Fruit fly (Drosophila melanogaster): Measurements from ENCODE around the gene CG7246.

The CG7246 gene

DNA sequence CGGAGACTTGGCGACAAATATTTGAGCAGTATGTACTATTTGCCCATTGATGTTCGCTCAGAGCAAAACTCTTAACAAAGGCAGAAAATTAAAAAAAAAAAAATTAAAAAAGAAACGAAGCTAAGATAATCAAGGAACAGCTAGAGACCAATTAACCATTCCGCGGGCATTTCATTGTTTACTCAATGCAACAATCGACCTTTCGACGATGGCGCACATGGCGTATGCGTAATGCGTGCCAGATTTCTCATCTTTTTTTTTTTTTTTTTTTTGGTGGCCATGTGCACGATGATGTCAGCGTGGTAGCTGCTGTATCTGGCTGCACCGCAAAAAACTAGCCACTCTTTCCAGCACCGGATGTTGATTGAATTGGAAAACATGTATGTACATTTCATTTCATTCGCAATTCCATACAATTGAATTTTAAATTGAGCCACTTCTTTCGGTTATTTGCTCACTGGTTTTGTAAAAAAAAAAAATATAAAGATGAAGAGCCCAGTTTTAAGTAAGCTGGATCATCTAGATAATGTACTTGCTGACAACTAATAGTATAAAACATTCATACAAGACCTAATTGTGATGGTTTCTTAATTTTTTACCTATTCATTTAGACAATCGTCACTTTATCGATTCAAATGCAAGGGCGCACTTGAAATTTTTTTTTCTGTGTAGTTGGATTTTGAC, 5.1 kb downstream of the CG7246 start:
- TF ChIP-seq CG17801 (GFP tag; optimal IDR thresholded peaks at IDR 0.05; ENCODE audit: partially characterized antibody), result no peak

DNA sequence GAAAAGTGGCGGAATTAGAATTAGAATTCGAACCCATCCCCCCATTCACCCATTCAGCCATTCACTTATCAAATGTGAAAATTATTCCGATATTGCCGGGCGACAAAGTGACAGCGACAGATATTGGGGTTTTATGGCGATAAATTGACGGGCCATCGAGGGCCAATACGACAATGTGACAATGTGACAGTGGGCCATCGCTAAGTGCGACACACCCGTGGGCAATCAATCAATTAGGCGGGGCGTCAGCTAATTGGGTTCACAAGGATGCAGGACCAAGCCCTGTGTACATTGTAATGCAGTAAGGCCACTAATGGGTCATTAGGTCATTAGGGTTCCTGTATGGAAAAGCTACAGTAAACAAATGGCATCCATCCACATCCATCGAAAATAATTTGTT, 6.8 kb downstream of the CG7246 start:
- no peak for TF ChIP-seq CG17801 (GFP tag; optimal IDR thresholded peaks at IDR 0.05; ENCODE audit: partially characterized antibody)

DNA sequence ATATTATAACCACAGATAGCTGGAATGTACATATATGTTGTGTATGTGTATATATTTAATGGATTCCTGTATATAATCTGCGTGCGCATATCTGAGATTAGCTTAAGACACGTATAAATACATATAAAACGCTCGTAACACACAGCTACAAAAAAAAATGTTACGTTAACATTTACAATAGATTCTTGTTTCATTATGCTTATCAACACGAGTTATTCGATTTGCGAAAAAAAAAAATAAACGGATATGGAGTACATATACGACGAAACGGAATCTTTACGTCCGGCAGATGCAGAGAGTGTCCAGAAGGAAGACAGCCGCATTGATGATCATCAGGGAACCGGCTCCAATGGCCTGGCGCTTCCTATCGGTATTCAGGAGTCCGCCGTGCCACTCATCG, 9.5 kb downstream of the CG7246 start, which contains the start of gene CG10970:
Gene CG10970 (minus strand): TSS at position 101 of the 400 bp plus-strand sequence.
- TF ChIP-seq CG17801 (GFP tag; optimal IDR thresholded peaks at IDR 0.05; ENCODE audit: partially characterized antibody), result no peak

DNA sequence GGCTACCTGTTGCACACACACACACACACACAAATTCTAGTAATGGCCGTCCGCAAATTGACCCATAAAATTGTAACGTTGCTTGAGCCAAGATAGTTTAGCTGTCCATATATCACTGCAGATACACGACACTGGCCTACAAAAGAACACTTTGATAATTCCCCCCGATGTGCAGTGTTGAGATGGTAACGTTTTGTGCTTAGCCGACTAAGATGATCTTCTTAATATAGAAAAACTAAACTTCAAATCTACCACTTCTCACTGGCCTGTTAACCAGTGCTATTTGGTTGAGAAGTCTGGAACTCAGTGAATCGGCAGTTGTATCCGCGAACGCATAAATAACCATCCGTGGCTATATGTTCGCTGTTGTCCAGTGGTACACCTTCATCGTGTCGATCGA, 12.0 kb downstream of the CG7246 start:
- TF ChIP-seq CG17801 (GFP tag; optimal IDR thresholded peaks at IDR 0.05; ENCODE audit: partially characterized antibody), result no peak

DNA sequence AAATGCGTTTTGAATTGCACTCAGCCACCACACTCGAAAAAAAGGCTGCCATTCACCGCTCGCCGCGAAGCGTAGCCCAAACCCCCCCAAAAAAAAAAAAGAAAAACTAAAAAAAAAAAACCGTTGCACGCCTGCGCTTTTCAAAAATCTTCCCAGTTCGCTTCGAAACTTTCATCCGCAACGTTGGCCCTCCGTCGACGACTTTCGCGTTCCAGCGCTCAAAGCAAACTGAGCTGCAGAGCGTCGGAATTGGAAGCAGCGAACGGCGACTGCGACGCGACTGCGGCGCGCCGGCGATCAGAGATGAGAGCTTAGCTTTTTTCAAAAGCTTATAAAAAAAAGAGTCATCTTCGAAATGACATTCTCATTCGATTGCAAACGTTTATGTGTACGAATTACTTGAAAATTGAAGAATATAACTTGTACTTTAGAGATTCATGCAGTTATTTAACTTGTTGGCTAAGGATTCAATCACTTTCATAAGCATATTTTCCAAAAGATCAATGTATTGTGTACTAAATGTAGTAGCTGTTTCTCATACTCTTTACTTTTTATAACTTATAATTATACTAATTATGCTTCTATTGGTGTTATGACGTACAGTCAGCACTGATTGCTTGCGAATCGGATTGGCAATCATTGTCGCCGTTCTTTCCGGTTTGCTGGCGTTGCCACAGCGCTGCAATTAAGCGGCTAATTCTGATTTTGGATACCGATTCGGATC, 12.9 kb downstream of the CG7246 start, which contains the start of gene CG15365:
Gene CG15365 (minus strand): TSS at position 230 of the 724 bp plus-strand sequence.
- peak; percentile 26 for TF ChIP-seq CG17801 (GFP tag; optimal IDR thresholded peaks at IDR 0.05; ENCODE audit: partially characterized antibody)

DNA sequence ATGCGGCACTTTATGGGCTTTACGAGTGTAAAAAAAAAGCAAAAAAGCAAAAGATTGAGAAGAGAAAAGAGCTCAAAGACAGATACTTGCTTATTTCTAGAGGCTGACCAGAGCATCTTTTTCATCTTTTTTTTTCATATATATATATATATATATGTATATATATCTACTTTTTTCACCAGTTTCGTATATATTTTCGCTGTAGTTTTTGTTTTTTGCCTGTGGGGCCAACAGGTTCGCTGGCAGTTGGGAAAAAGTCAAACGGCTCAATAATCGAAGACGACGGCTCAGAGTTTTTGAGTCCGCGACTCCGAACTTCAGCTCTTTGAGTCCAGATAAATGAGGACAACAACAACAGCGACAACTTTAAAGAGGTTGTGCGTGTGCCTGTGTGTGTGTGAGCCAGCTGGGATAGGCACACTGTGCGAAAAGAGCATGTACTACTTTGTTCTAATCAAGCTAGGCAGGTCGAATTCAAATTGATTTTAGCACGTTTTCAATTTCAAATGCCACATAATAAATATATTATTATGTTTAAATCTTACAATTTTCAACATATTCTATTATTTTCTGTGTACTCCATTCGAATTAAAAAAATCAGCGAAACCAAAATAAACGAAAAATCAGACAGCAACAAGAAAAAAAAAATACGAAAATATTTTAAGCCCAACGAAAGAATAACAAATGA, 13.9 kb downstream of the CG7246 start:
- no peak for TF ChIP-seq CG17801 (GFP tag; optimal IDR thresholded peaks at IDR 0.05; ENCODE audit: partially characterized antibody)

DNA sequence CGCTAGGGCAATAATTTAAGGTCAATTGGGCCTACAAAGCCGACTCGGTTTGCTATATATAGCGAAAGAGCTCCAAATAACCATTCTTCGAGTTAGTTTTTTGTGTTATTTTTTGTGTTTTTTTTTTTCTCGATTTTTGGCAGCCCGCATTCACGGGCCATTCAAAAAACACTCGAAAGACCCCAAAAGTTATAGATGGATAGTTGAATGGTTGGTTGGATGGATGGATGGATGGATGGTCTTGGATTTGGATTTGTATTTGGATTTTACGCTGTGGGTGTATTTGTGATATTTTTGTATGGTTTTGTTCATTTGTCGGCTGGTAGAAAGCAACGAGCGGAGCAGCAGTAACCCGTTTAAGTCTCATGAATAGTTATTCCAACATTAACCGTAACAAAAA, 16.8 kb downstream of the CG7246 start:
- TF ChIP-seq CG17801 (GFP tag; optimal IDR thresholded peaks at IDR 0.05; ENCODE audit: partially characterized antibody), result no peak

DNA sequence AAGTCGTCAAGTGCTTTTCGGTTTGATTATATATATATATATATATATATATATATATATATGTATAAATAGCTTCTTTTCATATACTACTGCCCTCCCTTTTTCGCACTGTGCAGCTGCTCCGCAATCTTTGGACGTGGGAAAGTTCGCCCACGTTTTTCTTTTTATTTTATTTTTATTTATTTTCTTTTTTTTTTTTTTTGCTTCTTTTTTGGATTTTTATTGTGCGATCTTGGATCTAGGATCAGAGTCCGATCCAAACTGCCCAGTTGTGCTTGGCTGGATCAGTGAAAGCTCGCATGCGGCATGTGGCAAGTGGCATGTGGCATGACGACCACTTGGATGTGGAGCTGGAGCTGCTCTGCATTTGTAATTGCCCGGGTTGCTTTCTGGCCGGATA, 17.4 kb downstream of the CG7246 start:
- no peak for TF ChIP-seq CG17801 (GFP tag; optimal IDR thresholded peaks at IDR 0.05; ENCODE audit: partially characterized antibody)

DNA sequence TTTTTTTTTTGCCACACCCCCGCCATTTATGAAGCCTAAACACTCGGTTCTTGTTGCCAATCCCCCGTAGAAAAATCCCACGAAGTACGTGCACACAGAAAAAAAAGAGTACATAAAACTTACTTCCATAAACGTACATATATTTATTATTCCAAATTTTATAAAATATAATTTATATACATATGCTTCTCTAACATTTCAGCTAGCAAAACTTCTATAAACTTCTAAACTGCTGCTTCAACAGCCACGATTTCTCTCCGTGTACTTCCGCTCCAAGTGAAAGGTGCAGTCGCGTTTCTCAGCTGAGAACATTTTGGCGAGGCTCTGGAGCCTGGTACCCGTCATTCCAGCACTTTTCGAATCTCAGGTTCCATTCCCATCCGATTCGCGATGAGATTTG, 18.2 kb downstream of the CG7246 start:
- TF ChIP-seq CG17801 (GFP tag; optimal IDR thresholded peaks at IDR 0.05; ENCODE audit: partially characterized antibody), result no peak

DNA sequence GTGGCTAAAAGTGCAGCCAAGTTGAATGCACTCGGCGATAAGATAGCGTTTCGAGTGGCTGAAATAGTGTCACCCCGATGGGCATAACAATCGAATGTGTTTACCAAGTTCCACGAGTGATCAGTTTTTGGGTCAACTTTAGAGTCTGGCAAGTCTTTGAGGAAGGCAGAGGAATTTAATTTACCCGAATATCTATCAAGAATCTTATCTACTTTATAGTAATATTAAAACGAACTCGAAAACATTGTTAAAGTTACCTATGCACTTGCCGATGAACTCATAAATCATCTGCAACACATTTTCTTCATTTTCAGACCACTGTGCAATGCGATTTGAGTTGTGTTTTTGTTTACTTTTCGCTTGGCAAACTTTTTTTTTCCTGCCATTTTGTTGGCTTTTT, 19.6 kb downstream of the CG7246 start:
- TF ChIP-seq CG17801 (GFP tag; optimal IDR thresholded peaks at IDR 0.05; ENCODE audit: partially characterized antibody), result peak; percentile 40

DNA sequence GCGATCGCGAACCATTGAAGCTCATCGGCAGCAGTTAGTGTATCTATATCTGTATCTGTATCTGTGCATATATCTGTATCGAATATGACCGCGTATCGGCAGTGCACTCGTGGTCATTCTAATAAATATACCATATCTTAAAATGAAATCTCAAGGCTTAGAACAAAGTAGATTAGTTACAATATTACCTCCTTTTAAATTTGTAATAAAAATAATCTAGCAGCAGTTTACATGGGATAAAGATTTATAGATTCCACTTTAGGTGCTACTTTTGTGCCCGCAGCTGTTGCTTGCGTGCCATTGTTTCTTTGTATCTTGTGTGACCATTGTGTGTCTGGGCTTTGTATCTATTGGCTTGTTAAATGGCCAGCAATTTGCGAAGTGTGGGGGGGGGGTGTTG, 20.8 kb downstream of the CG7246 start:
- TF ChIP-seq CG17801 (GFP tag; optimal IDR thresholded peaks at IDR 0.05; ENCODE audit: partially characterized antibody), result peak; percentile 59

DNA sequence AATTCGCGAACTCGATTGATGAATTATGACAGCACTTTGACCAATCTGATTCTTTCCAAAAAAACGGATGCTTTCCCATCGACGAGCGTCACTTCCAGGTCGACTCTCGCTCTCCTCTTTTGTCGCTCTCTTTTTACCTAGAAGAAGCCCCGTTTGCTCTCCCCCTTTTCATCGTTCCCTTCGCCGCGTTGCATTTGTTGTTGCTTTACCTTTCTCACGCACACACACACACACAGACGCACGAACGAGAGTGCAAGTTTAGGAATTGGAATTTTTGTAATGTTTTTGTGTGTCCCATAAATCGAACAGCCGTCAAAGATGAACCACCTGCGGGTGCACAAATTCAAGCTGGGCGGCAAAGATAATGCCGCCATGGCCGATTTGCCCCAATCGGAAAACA, 31.9 kb downstream of the CG7246 start:
- TF ChIP-seq CG17801 (GFP tag; optimal IDR thresholded peaks at IDR 0.05; ENCODE audit: partially characterized antibody), result no peak

DNA sequence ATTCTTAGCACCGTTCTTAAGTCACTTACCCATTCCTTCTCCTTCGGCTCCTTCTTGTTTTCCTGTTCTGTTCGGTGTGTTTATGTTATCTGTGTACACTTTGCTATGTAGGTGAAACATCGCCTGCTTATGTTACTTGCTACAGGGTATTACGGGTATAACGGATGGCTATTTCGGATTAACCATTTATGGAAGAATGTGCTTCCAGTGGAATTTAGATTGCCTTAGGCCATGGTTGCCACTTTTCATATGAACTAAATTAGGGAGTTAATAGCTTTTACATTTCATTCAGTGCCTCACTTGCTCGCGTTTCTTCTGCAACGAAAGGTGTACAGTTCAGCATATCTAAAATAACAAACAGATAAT, 32.5 kb downstream of the CG7246 start:
- peak; percentile 41 for TF ChIP-seq CG17801 (GFP tag; optimal IDR thresholded peaks at IDR 0.05; ENCODE audit: partially characterized antibody)

DNA sequence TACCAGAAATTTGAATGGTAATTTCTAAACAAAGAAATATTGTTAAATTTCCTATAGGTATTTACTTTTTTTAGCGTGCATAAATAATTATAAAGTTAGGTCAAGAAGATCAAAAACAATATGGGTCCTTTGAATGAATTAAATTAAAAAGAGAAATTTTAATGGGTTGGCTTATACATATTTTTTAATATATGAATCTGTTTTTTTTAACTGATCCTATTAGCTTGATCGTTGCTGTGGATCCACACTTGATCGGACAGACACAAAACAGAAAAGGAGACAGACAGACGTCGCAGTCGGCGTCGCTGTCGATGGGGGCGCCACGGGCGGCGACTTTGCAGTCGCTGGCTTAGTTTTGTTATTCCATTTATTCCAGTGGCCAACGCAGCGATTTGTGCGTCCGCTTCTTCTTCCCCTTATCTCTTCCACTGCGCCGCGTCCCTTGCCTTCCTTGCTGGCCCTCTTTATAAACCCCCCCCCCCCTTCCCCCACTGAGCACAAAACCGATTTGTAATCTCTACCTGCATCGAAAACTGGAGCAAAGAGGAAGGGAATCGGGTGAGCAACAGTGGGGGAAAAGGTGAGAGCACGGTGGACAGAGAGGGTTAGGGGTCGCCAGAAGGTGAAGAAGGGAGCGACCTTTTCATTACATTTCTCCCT, 33.0 kb downstream of the CG7246 start:
- TF ChIP-seq CG17801 (GFP tag; optimal IDR thresholded peaks at IDR 0.05; ENCODE audit: partially characterized antibody), result peak; percentile 83

DNA sequence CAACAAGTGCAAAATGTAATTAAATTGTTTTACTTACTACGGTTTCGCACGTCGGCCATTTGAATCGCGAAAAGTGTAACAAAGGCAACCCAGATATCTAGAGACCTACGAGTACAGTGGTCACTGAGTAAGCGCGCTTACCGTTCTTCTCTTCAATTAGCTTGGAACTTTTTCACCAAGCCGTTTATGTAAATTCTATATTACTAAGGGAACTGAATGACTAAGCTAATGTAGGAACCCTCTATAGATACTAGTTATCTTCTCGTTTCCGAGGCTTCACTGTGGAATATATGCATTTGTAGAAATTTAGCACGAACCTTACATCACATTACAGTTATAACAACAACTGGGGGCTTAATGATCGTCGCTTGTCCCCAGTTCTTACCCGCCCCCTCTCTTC, 33.9 kb downstream of the CG7246 start:
- peak; percentile 97 for TF ChIP-seq CG17801 (GFP tag; optimal IDR thresholded peaks at IDR 0.05; ENCODE audit: partially characterized antibody)
